Fruit fly (Drosophila melanogaster) whole organism, embryonic: ENCODE results near the gene CG12594.
A peak's percentile ranks its signal among the peaks of the same experiment; 100 is the strongest.

ENCODE experiments used
- Adf1 ChIP-seq: fragments of 200-800 bp; sonication (Bioruptor generic); IDR thresholded peaks from 2 replicates; pipeline ENCODE4 v1.3.6; 2022; ENCODE audit warnings: missing biosample characterization, missing genetic modification characterization
- CG10147 ChIP-seq: fragments of 200-800 bp; sonication (Bioruptor generic); optimal IDR thresholded peaks from 2 replicates; lab custom pipeline; 2019; ENCODE audit warnings: missing biosample characterization, mild to moderate bottlenecking, missing genetic modification characterization, moderate library complexity
- CG10366 ChIP-seq: fragments of 200-800 bp; sonication (Bioruptor generic); IDR thresholded peaks from 2 replicates; pipeline ENCODE4 v1.3.6; 2022; ENCODE audit warnings: missing biosample characterization, missing genetic modification characterization
- CG10979 ChIP-seq: fragments of 200-800 bp; sonication (Bioruptor generic); optimal IDR thresholded peaks from 2 replicates; lab custom pipeline; 2018; ENCODE audit warnings: missing biosample characterization, mild to moderate bottlenecking, missing genetic modification characterization, moderate library complexity
- CG11504 ChIP-seq: fragments of 200-800 bp; sonication (Bioruptor generic); optimal IDR thresholded peaks from 3 replicates; lab custom pipeline; 2019; ENCODE audit warnings: missing biosample characterization, mild to moderate bottlenecking, missing genetic modification characterization, moderate library complexity
- CG12071 ChIP-seq: fragments of 200-800 bp; sonication (Bioruptor generic); optimal IDR thresholded peaks from 3 replicates; lab custom pipeline; 2018; ENCODE audit warnings: missing biosample characterization, mild to moderate bottlenecking, missing genetic modification characterization
- CG12299 ChIP-seq: fragments of 200-800 bp; sonication (Bioruptor generic); optimal IDR thresholded peaks from 2 replicates; lab custom pipeline; 2018; ENCODE audit warnings: missing biosample characterization, mild to moderate bottlenecking, missing genetic modification characterization
- CG1603 ChIP-seq: fragments of 200-800 bp; sonication (Bioruptor generic); optimal IDR thresholded peaks from 2 replicates; lab custom pipeline; 2019; ENCODE audit warnings: missing biosample characterization, mild to moderate bottlenecking, missing genetic modification characterization, moderate library complexity
- CG17359 ChIP-seq: fragments of 200-800 bp; sonication (Bioruptor generic); optimal IDR thresholded peaks from 3 replicates; lab custom pipeline; 2018; ENCODE audit warnings: missing biosample characterization, mild to moderate bottlenecking, missing genetic modification characterization, moderate library complexity
- CG17385 ChIP-seq: fragments of 200-800 bp; sonication (Bioruptor generic); optimal IDR thresholded peaks from 3 replicates; lab custom pipeline; 2018; ENCODE audit warnings: missing biosample characterization, mild to moderate bottlenecking, missing genetic modification characterization
- CG2129 ChIP-seq: fragments of 200-800 bp; sonication (Bioruptor generic); IDR thresholded peaks from 2 replicates; pipeline ENCODE4 v1.3.6; 2022; ENCODE audit warnings: missing biosample characterization, missing genetic modification characterization; ENCODE audit not compliant: partially characterized antibody
- CG2199 ChIP-seq: fragments of 200-800 bp; sonication (Bioruptor generic); IDR thresholded peaks from 3 replicates; pipeline ENCODE4 v1.3.6; 2022; ENCODE audit warnings: missing biosample characterization, missing genetic modification characterization
- CG32767 ChIP-seq: fragments of 200-800 bp; sonication (Bioruptor generic); IDR thresholded peaks from 2 replicates; pipeline ENCODE4 v1.3.6; 2022; ENCODE audit warnings: missing biosample characterization, missing genetic modification characterization
- CG5953 ChIP-seq: fragments of 200-800 bp; sonication (Bioruptor generic); IDR thresholded peaks from 2 replicates; pipeline ENCODE4 v1.3.6; 2022; ENCODE audit warnings: missing biosample characterization, missing genetic modification characterization
- CG6272 ChIP-seq: fragments of 200-800 bp; sonication (Bioruptor generic); IDR thresholded peaks from 2 replicates; pipeline ENCODE4 v1.3.6; 2022; ENCODE audit warnings: missing biosample characterization, missing genetic modification characterization
- CG7271 ChIP-seq: fragments of 200-800 bp; sonication (Bioruptor generic); optimal IDR thresholded peaks from 2 replicates; lab custom pipeline; 2018; ENCODE audit warnings: missing biosample characterization, mild to moderate bottlenecking, missing genetic modification characterization, moderate library complexity
- CG8089 ChIP-seq: fragments of 200-800 bp; sonication (Bioruptor generic); optimal IDR thresholded peaks from 3 replicates; lab custom pipeline; 2016; ENCODE audit warnings: missing biosample characterization, missing genetic modification characterization
- CoRest ChIP-seq: fragments of 200-800 bp; sonication (Bioruptor generic); optimal IDR thresholded peaks from 3 replicates; lab custom pipeline; 2018; ENCODE audit warnings: missing biosample characterization, mild to moderate bottlenecking, missing genetic modification characterization, moderate library complexity
- Dp ChIP-seq: fragments of 200-800 bp; sonication (Bioruptor generic); optimal IDR thresholded peaks from 2 replicates; lab custom pipeline; 2018; ENCODE audit warnings: missing biosample characterization, mild to moderate bottlenecking, missing genetic modification characterization, moderate library complexity
- Dref ChIP-seq: fragments of 200-800 bp; sonication (Bioruptor generic); IDR thresholded peaks from 2 replicates; pipeline ENCODE4 v1.3.6; 2022; ENCODE audit warnings: missing biosample characterization, missing genetic modification characterization
- Eip74EF ChIP-seq, 2 experiments: fragments of 200-800 bp in 1 of 2; fragments of >200 bp in 1 of 2; sonication (Bioruptor generic) in 1 of 2; optimal IDR thresholded peaks; 2 replicates each; lab custom pipeline; 2017 to 2019; ENCODE audit warnings: missing biosample characterization in 2 of 2, missing genetic modification characterization in 2 of 2, mild to moderate bottlenecking in 1 of 2, moderate library complexity in 1 of 2
- Gsc ChIP-seq: fragments of 200-800 bp; sonication (Bioruptor generic); IDR thresholded peaks from 2 replicates; pipeline ENCODE4 v1.3.6; 2022; ENCODE audit warnings: missing biosample characterization, missing genetic modification characterization
- Mrtf ChIP-seq: fragments of 200-800 bp; sonication (Bioruptor generic); IDR thresholded peaks from 3 replicates; pipeline ENCODE4 v1.3.6; 2022; ENCODE audit warnings: missing biosample characterization, missing genetic modification characterization
- Neu2 ChIP-seq: fragments of 200-800 bp; sonication (Bioruptor generic); optimal IDR thresholded peaks from 3 replicates; lab custom pipeline; 2016; ENCODE audit warnings: missing biosample characterization, missing genetic modification characterization, borderline replicate concordance
- Nf-YC ChIP-seq: fragments of 200-800 bp; optimal IDR thresholded peaks from 3 replicates; lab custom pipeline; 2019; ENCODE audit warnings: missing biosample characterization, mild to moderate bottlenecking, missing genetic modification characterization, moderate library complexity
- Pdp1 ChIP-seq, 2 experiments: fragments of 200-800 bp; sonication (Bioruptor generic); optimal IDR thresholded peaks; 3 replicates each; lab custom pipeline; 2016; ENCODE audit warnings: missing biosample characterization in 2 of 2, missing genetic modification characterization in 2 of 2, mild to moderate bottlenecking in 1 of 2, moderate library complexity in 1 of 2
- Ravus ChIP-seq: fragments of 200-800 bp; sonication (Bioruptor generic); IDR thresholded peaks from 2 replicates; pipeline ENCODE4 v1.3.6; 2022; ENCODE audit warnings: missing biosample characterization, missing genetic modification characterization
- Spps ChIP-seq: fragments of 200-800 bp; sonication (Bioruptor generic); optimal IDR thresholded peaks from 2 replicates; lab custom pipeline; 2018; ENCODE audit warnings: missing biosample characterization, mild to moderate bottlenecking, missing genetic modification characterization
- Tbp ChIP-seq: fragments of >200 bp; optimal IDR thresholded peaks from 2 replicates; lab custom pipeline; 2018; ENCODE audit warnings: missing biosample characterization, missing genetic modification characterization
- abd-A ChIP-seq: fragments of 200-800 bp; sonication (Bioruptor generic); optimal IDR thresholded peaks from 3 replicates; lab custom pipeline; 2019; ENCODE audit warnings: missing biosample characterization, mild to moderate bottlenecking, missing genetic modification characterization, moderate library complexity
- ase ChIP-seq: fragments of 200-800 bp; sonication (Bioruptor generic); IDR thresholded peaks from 3 replicates; pipeline ENCODE4 v1.3.6; 2022; ENCODE audit warnings: missing biosample characterization, missing genetic modification characterization
- bcd ChIP-seq: fragments of 200-800 bp; sonication (Bioruptor generic); optimal IDR thresholded peaks from 2 replicates; lab custom pipeline; 2017; ENCODE audit warnings: missing biosample characterization, mild to moderate bottlenecking, missing genetic modification characterization
- btn ChIP-seq: fragments of 200-800 bp; sonication (Bioruptor generic); optimal IDR thresholded peaks from 2 replicates; lab custom pipeline; 2016; ENCODE audit warnings: missing biosample characterization, missing genetic modification characterization
- chinmo ChIP-seq: fragments of 200-800 bp; sonication (Bioruptor generic); IDR thresholded peaks from 4 replicates; pipeline ENCODE4 v1.3.6; 2022; ENCODE audit warnings: missing biosample characterization, missing genetic modification characterization; ENCODE audit not compliant: partially characterized antibody
- chm ChIP-seq: fragments of 200-800 bp; sonication (Bioruptor generic); IDR thresholded peaks from 2 replicates; pipeline ENCODE4 v1.3.6; 2022; ENCODE audit warnings: missing biosample characterization, missing genetic modification characterization
- disco-r ChIP-seq: fragments of 200-800 bp; sonication (Bioruptor generic); optimal IDR thresholded peaks from 2 replicates; lab custom pipeline; 2016; ENCODE audit warnings: missing biosample characterization, missing genetic modification characterization
- en ChIP-seq: fragments of 200-800 bp; sonication (Bioruptor generic); optimal IDR thresholded peaks from 2 replicates; lab custom pipeline; 2016; ENCODE audit warnings: missing biosample characterization, missing genetic modification characterization
- exex ChIP-seq: fragments of 200-800 bp; sonication (Bioruptor generic); optimal IDR thresholded peaks from 4 replicates; lab custom pipeline; 2018; ENCODE audit warnings: missing biosample characterization, mild to moderate bottlenecking, missing genetic modification characterization, moderate library complexity
- lbe ChIP-seq: fragments of 200-800 bp; sonication (Bioruptor generic); optimal IDR thresholded peaks from 2 replicates; lab custom pipeline; 2016; ENCODE audit warnings: missing biosample characterization, mild to moderate bottlenecking, missing genetic modification characterization
- mirr ChIP-seq: fragments of 200-800 bp; sonication (Bioruptor generic); optimal IDR thresholded peaks from 3 replicates; lab custom pipeline; 2018; ENCODE audit warnings: missing biosample characterization, mild to moderate bottlenecking, missing genetic modification characterization
- onecut ChIP-seq: fragments of 200-800 bp; sonication (Bioruptor generic); IDR thresholded peaks from 2 replicates; pipeline ENCODE4 v1.3.6; 2022; ENCODE audit warnings: missing biosample characterization, missing genetic modification characterization
- otp ChIP-seq: fragments of 200-800 bp; sonication (Bioruptor generic); IDR thresholded peaks from 3 replicates; pipeline ENCODE4, ENCODE4 v1.3.6; 2022; ENCODE audit warnings: missing biosample characterization, missing genetic modification characterization
- peb ChIP-seq: fragments of 200-800 bp; sonication (Bioruptor generic); IDR thresholded peaks from 2 replicates; pipeline ENCODE4 v1.3.6; 2022; ENCODE audit warnings: missing biosample characterization, missing genetic modification characterization
- pnt ChIP-seq: fragments of 200-800 bp; sonication (Bioruptor generic); optimal IDR thresholded peaks from 3 replicates; lab custom pipeline; 2016; ENCODE audit warnings: missing biosample characterization, missing genetic modification characterization
- sens-2 ChIP-seq: fragments of 200-800 bp; sonication (Bioruptor generic); IDR thresholded peaks from 2 replicates; pipeline ENCODE4 v1.3.6; 2022; ENCODE audit warnings: missing biosample characterization, missing genetic modification characterization
- shn ChIP-seq: fragments of 200-800 bp; sonication (Bioruptor generic); optimal IDR thresholded peaks from 3 replicates; lab custom pipeline; 2016; ENCODE audit warnings: missing biosample characterization, missing genetic modification characterization
- slbo ChIP-seq: fragments of 200-800 bp; sonication (Bioruptor generic); IDR thresholded peaks from 2 replicates; pipeline ENCODE4 v1.3.6; 2022; ENCODE audit warnings: missing biosample characterization, missing genetic modification characterization
- tap ChIP-seq: fragments of 200-800 bp; optimal IDR thresholded peaks from 3 replicates; lab custom pipeline; 2019; ENCODE audit warnings: missing biosample characterization, mild to moderate bottlenecking, missing genetic modification characterization, moderate library complexity
- unc-4 ChIP-seq: fragments of 200-800 bp; sonication (Bioruptor generic); IDR thresholded peaks from 2 replicates; pipeline ENCODE4 v1.3.6; 2022; ENCODE audit warnings: missing biosample characterization, missing genetic modification characterization; ENCODE audit not compliant: partially characterized antibody
- vvl ChIP-seq: fragments of 200-800 bp; sonication (Bioruptor generic); IDR thresholded peaks from 2 replicates; pipeline ENCODE4 v1.3.6; 2022; ENCODE audit warnings: missing biosample characterization, missing genetic modification characterization
- zf30C ChIP-seq: fragments of 200-800 bp; sonication (Bioruptor generic); optimal IDR thresholded peaks from 3 replicates; lab custom pipeline; 2018; ENCODE audit warnings: missing biosample characterization, mild to moderate bottlenecking, missing genetic modification characterization

Gene CG12594

dm6 chr3R:11777058-11777457, 55.5 kb downstream of the CG12594 start:
- TF ChIP-seq pnt (GFP tag; lab: Kevin White, UChicago), result no peak
- TF ChIP-seq CG11504, result peak; percentile 25
- TF ChIP-seq zf30C, result peak; percentile 15
- TF ChIP-seq exex (tag; lab: Kevin White, UChicago), result no peak
- no peak for TF ChIP-seq CG6272 (GFP tag; lab: Robert Waterston, UW)
- no peak for TF ChIP-seq Dref (GFP tag; lab: Robert Waterston, UW)
- no peak for TF ChIP-seq shn
- no peak for TF ChIP-seq unc-4
- peak; percentile 68; the same call in 1 of the 2 replicates for TF ChIP-seq CG32767 (GFP tag; lab: Robert Waterston, UW)
- TF ChIP-seq Neu2 (GFP tag; lab: Kevin White, UChicago), result no peak
- TF ChIP-seq tap (tag; lab: Kevin White, UChicago), result no peak
- TF ChIP-seq Eip74EF (GFP tag; optimal IDR thresholded peaks at IDR 0.05; lab: Kevin White, UChicago), result no peak
- 0 out of 4 replicates have a peak, but pooled peaks have one; percentile 42 for TF ChIP-seq chinmo (GFP tag; lab: Robert Waterston, UW)
- no peak for TF ChIP-seq sens-2 (GFP tag; lab: Robert Waterston, UW)
- no peak for TF ChIP-seq CG10147 (GFP tag; lab: Kevin White, UChicago)
- TF ChIP-seq CG12299 (tag; lab: Kevin White, UChicago), result no peak
- TF ChIP-seq bcd (GFP tag; lab: Kevin White, UChicago), result no peak
- TF ChIP-seq Pdp1 (GFP tag; optimal IDR thresholded peaks at IDR 0.05; lab: Kevin White, UChicago), result peak in 1 of 2 experiments; percentile 23
- TF ChIP-seq CG12071 (GFP tag; lab: Kevin White, UChicago), result peak; percentile 4
- TF ChIP-seq Tbp, result no peak
- peak; percentile 15; the same call in 1 of the 2 replicates for TF ChIP-seq vvl
- no peak for TF ChIP-seq Gsc
- no peak for TF ChIP-seq CG5953 (GFP tag; lab: Robert Waterston, UW)
- TF ChIP-seq slbo (GFP tag; lab: Robert Waterston, UW), result 0 out of 2 replicates have a peak, but pooled peaks have one; percentile 19
- TF ChIP-seq CG1603, result peak; percentile 11
- TF ChIP-seq Spps, result no peak
- TF ChIP-seq abd-A (tag; lab: Kevin White, UChicago), result peak; percentile 68
- TF ChIP-seq peb (GFP tag; lab: Robert Waterston, UW), result no peak
- peak; percentile 4 for TF ChIP-seq btn (GFP tag; lab: Kevin White, UChicago)
- no peak for TF ChIP-seq CG8089
- TF ChIP-seq ase (GFP tag; lab: Robert Waterston, UW), result no peak
- TF ChIP-seq CoRest (tag; lab: Kevin White, UChicago), result no peak
- TF ChIP-seq CG17385 (GFP tag; lab: Kevin White, UChicago), result no peak
- peak; percentile 65; the same call in 2 of the 3 replicates for TF ChIP-seq CG2199
- TF ChIP-seq CG10979 (tag; lab: Kevin White, UChicago), result peak; percentile 9
- no peak for TF ChIP-seq CG7271
- TF ChIP-seq Ravus (GFP tag; lab: Robert Waterston, UW), result no peak
- TF ChIP-seq disco-r (GFP tag; lab: Kevin White, UChicago), result no peak
- peak; percentile 13 for TF ChIP-seq lbe (GFP tag; lab: Kevin White, UChicago)
- no peak for TF ChIP-seq CG10366 (GFP tag; lab: Robert Waterston, UW)
- TF ChIP-seq chm (GFP tag; lab: Robert Waterston, UW), result peak; percentile 55
- TF ChIP-seq mirr (GFP tag; lab: Kevin White, UChicago), result no peak
- TF ChIP-seq en, result no peak
- TF ChIP-seq CG2129 (GFP tag; lab: Robert Waterston, UW), result no peak
- peak; percentile 21; the same call in 1 of the 3 replicates for TF ChIP-seq otp
- TF ChIP-seq CG17359 (tag; lab: Kevin White, UChicago), result peak; percentile 8
- no peak for TF ChIP-seq Mrtf (GFP tag; lab: Robert Waterston, UW)
- peak; percentile 97 for TF ChIP-seq onecut (GFP tag; lab: Robert Waterston, UW)
- no peak for TF ChIP-seq Dp (GFP tag; lab: Kevin White, UChicago)
- TF ChIP-seq Adf1, result peak; percentile 92
- no peak for TF ChIP-seq Nf-YC (tag; lab: Kevin White, UChicago)
